Fruit fly (Drosophila melanogaster) whole organism, prepupa: ENCODE data around the gene CG15333.

Source experiments
- Blimp-1 ChIP-seq: fragments of 200-800 bp; sonication (Bioruptor generic); optimal IDR thresholded peaks from 3 replicates; lab custom pipeline; 2017; ENCODE audit warnings: missing biosample characterization, missing genetic modification characterization, mild to moderate bottlenecking, moderate library complexity, missing genetic modification reagents
- CG10631 ChIP-seq: fragments of 200-800 bp; sonication (Bioruptor generic); optimal IDR thresholded peaks from 2 replicates; lab custom pipeline; 2016; ENCODE audit warnings: missing biosample characterization, missing genetic modification characterization
- CG10669 ChIP-seq: fragments of 200-800 bp; sonication (Bioruptor generic); optimal IDR thresholded peaks from 3 replicates; lab custom pipeline; 2018; ENCODE audit warnings: missing biosample characterization, mild to moderate bottlenecking, missing genetic modification characterization, moderate library complexity
- CG11294 ChIP-seq: fragments of 200-800 bp; sonication (Bioruptor generic); IDR thresholded peaks from 2 replicates; pipeline ENCODE4 v1.3.6; 2022; ENCODE audit warnings: missing biosample characterization, missing genetic modification characterization
- CG11762 ChIP-seq: fragments of 200-800 bp; sonication (Bioruptor generic); optimal IDR thresholded peaks from 3 replicates; lab custom pipeline; 2016; ENCODE audit warnings: missing biosample characterization, missing genetic modification characterization; ENCODE audit not compliant: insufficient read depth
- CG11902 ChIP-seq: fragments of 200-800 bp; sonication (Bioruptor generic); optimal IDR thresholded peaks from 3 replicates; lab custom pipeline; 2016; ENCODE audit warnings: missing biosample characterization, missing genetic modification characterization
- CG15336 ChIP-seq: fragments of 200-800 bp; sonication (Bioruptor generic); IDR thresholded peaks from 2 replicates; pipeline ENCODE4 v1.3.6; 2022; ENCODE audit warnings: missing biosample characterization, missing genetic modification characterization
- CG1621 ChIP-seq: fragments of 200-800 bp; sonication (Bioruptor generic); optimal IDR thresholded peaks from 3 replicates; lab custom pipeline; 2018; ENCODE audit warnings: missing biosample characterization, mild to moderate bottlenecking, missing genetic modification characterization
- CG16779 ChIP-seq: fragments of 200-800 bp; sonication (Bioruptor generic); optimal IDR thresholded peaks from 3 replicates; lab custom pipeline; 2017; ENCODE audit warnings: missing biosample characterization, mild to moderate bottlenecking, missing genetic modification characterization
- CG3032 ChIP-seq: fragments of 200-800 bp; optimal IDR thresholded peaks from 2 replicates; lab custom pipeline; 2019; ENCODE audit warnings: missing biosample characterization, mild to moderate bottlenecking, missing genetic modification characterization, moderate library complexity
- CG31627 ChIP-seq: fragments of 200-800 bp; sonication (Bioruptor generic); optimal IDR thresholded peaks from 3 replicates; lab custom pipeline; 2016; ENCODE audit warnings: missing biosample characterization, missing genetic modification characterization
- CG32006 ChIP-seq: fragments of 200-800 bp; sonication (Bioruptor generic); optimal IDR thresholded peaks from 3 replicates; lab custom pipeline; 2017; ENCODE audit warnings: missing biosample characterization, mild to moderate bottlenecking, missing genetic modification characterization
- CG4318 ChIP-seq: fragments of 200-800 bp; sonication (Bioruptor generic); optimal IDR thresholded peaks from 3 replicates; lab custom pipeline; 2017; ENCODE audit warnings: missing biosample characterization, mild to moderate bottlenecking, missing genetic modification characterization
- CG6163 ChIP-seq: fragments of 200-800 bp; sonication (Bioruptor generic); IDR thresholded peaks from 3 replicates; pipeline ENCODE4 v1.3.6; 2022; ENCODE audit warnings: missing biosample characterization, missing genetic modification characterization
- CG6276 ChIP-seq: fragments of 200-800 bp; sonication (Bioruptor generic); optimal IDR thresholded peaks from 2 replicates; lab custom pipeline; 2017; ENCODE audit warnings: missing biosample characterization, mild to moderate bottlenecking, missing genetic modification characterization
- CG6808 ChIP-seq: fragments of 200-800 bp; sonication (Bioruptor generic); optimal IDR thresholded peaks from 3 replicates; lab custom pipeline; 2017; ENCODE audit warnings: missing biosample characterization, missing genetic modification characterization, mild to moderate bottlenecking, moderate library complexity, missing genetic modification reagents
- CG7368 ChIP-seq: fragments of 200-800 bp; sonication (Bioruptor generic); optimal IDR thresholded peaks from 3 replicates; lab custom pipeline; 2016; ENCODE audit warnings: missing biosample characterization, missing genetic modification characterization
- CG8119 ChIP-seq: fragments of 200-800 bp; sonication (Bioruptor generic); IDR thresholded peaks from 3 replicates; pipeline ENCODE4 v1.3.6; 2022; ENCODE audit warnings: missing biosample characterization, missing genetic modification characterization
- CG8319 ChIP-seq: fragments of 200-800 bp; sonication (Bioruptor generic); optimal IDR thresholded peaks from 3 replicates; lab custom pipeline; 2016; ENCODE audit warnings: missing biosample characterization, missing genetic modification characterization
- CG8632 ChIP-seq: fragments of 200-800 bp; sonication (Bioruptor generic); optimal IDR thresholded peaks from 3 replicates; lab custom pipeline; 2016; ENCODE audit warnings: missing biosample characterization, missing genetic modification characterization
- CG9139 ChIP-seq: fragments of 200-800 bp; sonication (Bioruptor generic); optimal IDR thresholded peaks from 3 replicates; lab custom pipeline; 2017; ENCODE audit warnings: missing biosample characterization, mild to moderate bottlenecking, missing genetic modification characterization
- Eip78C ChIP-seq: fragments of 200-800 bp; sonication (Bioruptor generic); peaks from one replicate; lab custom pipeline; 2016; ENCODE audit warnings: missing biosample characterization, missing genetic modification characterization
- Eip93F ChIP-seq: fragments of 200-800 bp; sonication (Bioruptor generic); optimal IDR thresholded peaks from 2 replicates; lab custom pipeline; 2016; ENCODE audit warnings: missing biosample characterization, mild to moderate bottlenecking, missing genetic modification characterization
- Ets21C ChIP-seq: fragments of 200-800 bp; sonication (Bioruptor generic); optimal IDR thresholded peaks from 3 replicates; lab custom pipeline; 2016; ENCODE audit warnings: missing biosample characterization, missing genetic modification characterization
- Ets96B ChIP-seq: fragments of 200-800 bp; optimal IDR thresholded peaks from 2 replicates; lab custom pipeline; 2019; ENCODE audit warnings: missing biosample characterization, mild to moderate bottlenecking, missing genetic modification characterization, moderate library complexity
- Gug ChIP-seq: fragments of 200-800 bp; sonication (Bioruptor generic); IDR thresholded peaks from 2 replicates; pipeline ENCODE4 v1.3.6; 2022; ENCODE audit warnings: missing biosample characterization, missing genetic modification characterization
- Hr39 ChIP-seq: fragments of 200-800 bp; sonication (Bioruptor generic); optimal IDR thresholded peaks from 2 replicates; lab custom pipeline; 2016; ENCODE audit warnings: missing biosample characterization, missing genetic modification characterization
- Lpt ChIP-seq: fragments of 200-800 bp; sonication (Bioruptor generic); optimal IDR thresholded peaks from 3 replicates; lab custom pipeline; 2016; ENCODE audit warnings: missing biosample characterization, missing genetic modification characterization
- Smox ChIP-seq: fragments of 200-800 bp; sonication (Bioruptor generic); optimal IDR thresholded peaks from 3 replicates; lab custom pipeline; 2016; ENCODE audit warnings: missing biosample characterization, missing genetic modification characterization
- Sox102F ChIP-seq: fragments of 200-800 bp; sonication (Bioruptor generic); optimal IDR thresholded peaks from 2 replicates; lab custom pipeline; 2016; ENCODE audit warnings: missing biosample characterization, mild to moderate bottlenecking, missing genetic modification characterization
- Sox14 ChIP-seq: fragments of 200-800 bp; sonication (Bioruptor generic); optimal IDR thresholded peaks from 3 replicates; lab custom pipeline; 2016; ENCODE audit warnings: missing biosample characterization, missing genetic modification characterization
- achi ChIP-seq: fragments of 200-800 bp; sonication (Bioruptor generic); optimal IDR thresholded peaks from 3 replicates; lab custom pipeline; 2016; ENCODE audit warnings: missing biosample characterization, missing genetic modification characterization
- acj6 ChIP-seq: fragments of 200-800 bp; sonication (Bioruptor generic); optimal IDR thresholded peaks from 3 replicates; lab custom pipeline; 2016; ENCODE audit warnings: missing biosample characterization, missing genetic modification characterization
- dac ChIP-seq: fragments of 200-800 bp; sonication (Bioruptor generic); optimal IDR thresholded peaks from 2 replicates; lab custom pipeline; 2017; ENCODE audit warnings: missing biosample characterization, mild to moderate bottlenecking, missing genetic modification characterization
- dsx ChIP-seq: fragments of 200-800 bp; optimal IDR thresholded peaks from 3 replicates; lab custom pipeline; 2019; ENCODE audit warnings: missing biosample characterization, mild to moderate bottlenecking, missing genetic modification characterization, moderate library complexity; ENCODE audit not compliant: poor library complexity, severe bottlenecking
- esn ChIP-seq: fragments of 200-800 bp; sonication (Bioruptor generic); optimal IDR thresholded peaks from 2 replicates; lab custom pipeline; 2016; ENCODE audit warnings: missing biosample characterization, mild to moderate bottlenecking, missing genetic modification characterization, moderate library complexity
- fd59A ChIP-seq: fragments of 200-800 bp; sonication (Bioruptor generic); optimal IDR thresholded peaks from 2 replicates; lab custom pipeline; 2017; ENCODE audit warnings: missing biosample characterization, mild to moderate bottlenecking, missing genetic modification characterization, missing genetic modification reagents
- fd85E ChIP-seq: fragments of 200-800 bp; sonication (Bioruptor generic); optimal IDR thresholded peaks from 3 replicates; lab custom pipeline; 2016; ENCODE audit warnings: missing biosample characterization, missing genetic modification characterization
- fkh ChIP-seq: fragments of 200-800 bp; sonication (Bioruptor generic); optimal IDR thresholded peaks from 3 replicates; lab custom pipeline; 2017; ENCODE audit warnings: missing biosample characterization, mild to moderate bottlenecking, missing genetic modification characterization, moderate library complexity
- net ChIP-seq: fragments of 200-800 bp; sonication (Bioruptor generic); optimal IDR thresholded peaks from 3 replicates; lab custom pipeline; 2016; ENCODE audit warnings: missing biosample characterization, missing genetic modification characterization
- pdm3 ChIP-seq: fragments of 200-800 bp; sonication (Bioruptor generic); optimal IDR thresholded peaks from 3 replicates; lab custom pipeline; 2016; ENCODE audit warnings: missing biosample characterization, missing genetic modification characterization
- salr ChIP-seq, 2 experiments: fragments of 200-800 bp; sonication (Bioruptor generic); optimal IDR thresholded peaks; 3 replicates each; lab custom pipeline; 2016 to 2018; ENCODE audit warnings: missing biosample characterization in 2 of 2, missing genetic modification characterization in 2 of 2, mild to moderate bottlenecking in 1 of 2
- spab ChIP-seq: fragments of 200-800 bp; sonication (Bioruptor generic); optimal IDR thresholded peaks from 2 replicates; lab custom pipeline; 2017; ENCODE audit warnings: missing biosample characterization, mild to moderate bottlenecking, missing genetic modification characterization, missing genetic modification reagents
- ss ChIP-seq, 2 experiments: fragments of 200-800 bp; sonication (Bioruptor generic); optimal IDR thresholded peaks; 2 replicates in 1 of 2; 3 replicates in 1 of 2; lab custom pipeline; 2017 to 2018; ENCODE audit warnings: mild to moderate bottlenecking in 2 of 2, missing biosample characterization in 2 of 2, missing genetic modification characterization in 2 of 2, moderate library complexity in 1 of 2
- svp ChIP-seq: fragments of 200-800 bp; sonication (Bioruptor generic); peaks from one replicate; lab custom pipeline; 2016; ENCODE audit warnings: missing biosample characterization, missing genetic modification characterization
- vri ChIP-seq: fragments of 200-800 bp; sonication (Bioruptor generic); optimal IDR thresholded peaks from 3 replicates; lab custom pipeline; 2016; ENCODE audit warnings: missing biosample characterization, mild to moderate bottlenecking, missing genetic modification characterization

CG15333 gene

dm6 chrX:7986551-7986950, 34.6 kb downstream of the CG15333 start:
- peak; percentile 5 for TF ChIP-seq Smox
- peak; percentile 18 for TF ChIP-seq Eip78C (GFP tag; lab: Kevin White, UChicago)
- peak; percentile 13 for TF ChIP-seq esn (GFP tag; lab: Kevin White, UChicago)
- no peak for TF ChIP-seq Ets21C (GFP tag; lab: Kevin White, UChicago)
- no peak for TF ChIP-seq acj6 (GFP tag; lab: Kevin White, UChicago)
- no peak for TF ChIP-seq CG8632 (GFP tag; lab: Kevin White, UChicago)
- TF ChIP-seq CG32006 = no peak
- no peak for TF ChIP-seq CG6163
- TF ChIP-seq CG6808 (GFP tag; lab: Kevin White, UChicago) = peak; percentile 25
- no peak for TF ChIP-seq salr (GFP tag; optimal IDR thresholded peaks at IDR 0.05; lab: Kevin White, UChicago)
- no peak for TF ChIP-seq Blimp-1 (GFP tag; lab: Kevin White, UChicago)
- no peak for TF ChIP-seq Sox14 (GFP tag; lab: Kevin White, UChicago)
- TF ChIP-seq Ets96B = no peak
- TF ChIP-seq CG7368 (GFP tag; lab: Kevin White, UChicago) = no peak
- TF ChIP-seq CG31627 (GFP tag; lab: Kevin White, UChicago) = no peak
- TF ChIP-seq pdm3 (GFP tag; lab: Kevin White, UChicago) = no peak
- TF ChIP-seq CG16779 (tag; lab: Kevin White, UChicago) = no peak
- no peak for TF ChIP-seq fd59A
- no peak for TF ChIP-seq CG11294

DNA sequence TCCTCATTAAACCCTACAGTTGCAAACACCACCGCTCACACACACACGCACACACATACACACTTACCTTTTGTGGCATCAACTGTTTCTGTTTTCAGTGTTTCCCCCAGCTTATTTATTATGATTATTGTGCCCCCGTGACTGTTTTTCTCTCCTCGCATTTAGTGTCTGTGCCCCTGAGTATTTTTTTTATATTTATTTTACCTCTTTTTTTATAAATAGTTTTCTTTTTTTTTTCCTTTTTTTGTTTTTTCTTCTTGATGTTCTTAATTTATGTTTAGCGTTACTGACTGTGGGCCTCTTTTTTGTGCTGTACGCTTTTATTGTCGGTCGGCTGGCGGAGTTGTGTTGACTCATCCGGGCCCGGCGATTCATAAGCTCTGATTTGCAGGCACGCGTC, 40.4 kb downstream of the CG15333 start:
- peak; percentile 51 for TF ChIP-seq CG3032
- TF ChIP-seq CG10669 (GFP tag; lab: Kevin White, UChicago) = peak; percentile 33
- peak; percentile 77 for TF ChIP-seq CG9139 (GFP tag; lab: Kevin White, UChicago)
- peak; percentile 57 for TF ChIP-seq CG8119 (GFP tag; lab: Robert Waterston, UW)
- no peak for TF ChIP-seq acj6 (GFP tag; lab: Kevin White, UChicago)
- TF ChIP-seq CG15336 (GFP tag; lab: Robert Waterston, UW) = peak; percentile 21; the same call in 1 of the 2 replicates
- no peak for TF ChIP-seq CG1621 (tag; lab: Kevin White, UChicago)
- TF ChIP-seq CG16779 (tag; lab: Kevin White, UChicago) = no peak
- TF ChIP-seq Ets96B = peak; percentile 48
- TF ChIP-seq dsx (GFP tag; lab: Kevin White, UChicago) = peak; percentile 58
- peak; percentile 43 for TF ChIP-seq spab (GFP tag; lab: Kevin White, UChicago)
- 0 out of 3 replicates have a peak, but pooled peaks have one; percentile 42 for TF ChIP-seq CG6163
- TF ChIP-seq CG11294 = no peak
- peak; percentile 71 for TF ChIP-seq CG6808 (GFP tag; lab: Kevin White, UChicago)
- no peak for TF ChIP-seq dac
- TF ChIP-seq Smox = no peak
- TF ChIP-seq Ets21C (GFP tag; lab: Kevin White, UChicago) = no peak
- no peak for TF ChIP-seq Lpt
- TF ChIP-seq achi = peak; percentile 3
- no peak for TF ChIP-seq fd85E
- peak; percentile 87 for TF ChIP-seq ss (GFP tag; optimal IDR thresholded peaks at IDR 0.05; lab: Kevin White, UChicago)
- no peak for TF ChIP-seq esn (GFP tag; lab: Kevin White, UChicago)
- TF ChIP-seq, all 60 proteins: peak for 12

DNA sequence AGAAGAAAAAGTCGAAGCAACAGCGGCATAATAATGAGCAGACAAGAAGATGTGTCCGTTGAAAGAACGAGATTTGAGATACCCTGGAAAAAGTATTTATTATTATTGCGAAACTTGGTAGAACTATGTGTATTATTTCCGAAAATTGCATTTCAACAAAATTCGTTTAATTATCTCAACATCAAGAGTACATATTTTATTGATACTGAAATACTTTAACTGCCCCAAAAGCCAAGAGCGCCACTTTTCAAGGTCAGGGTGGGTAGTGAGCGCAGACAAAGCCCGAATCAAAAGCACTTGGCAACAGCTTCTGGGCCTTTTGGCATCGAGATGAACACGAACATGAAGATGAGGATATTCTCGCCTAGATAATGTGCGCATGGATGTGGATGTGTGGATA, 41.9 kb downstream of the CG15333 start:
- TF ChIP-seq Smox (no peak), Eip78C (GFP tag; lab: Kevin White, UChicago) (peak; percentile 62), CG10631 (GFP tag; lab: Kevin White, UChicago) (peak; percentile 27), Sox102F (GFP tag; lab: Kevin White, UChicago) (no peak), ss (GFP tag; optimal IDR thresholded peaks at IDR 0.05; lab: Kevin White, UChicago) (peak; percentile 5 to 45), fkh (GFP tag; lab: Kevin White, UChicago) (no peak), CG8319 (no peak), Hr39 (no peak), spab (GFP tag; lab: Kevin White, UChicago) (peak; percentile 46), svp (GFP tag; lab: Kevin White, UChicago) (no peak), esn (GFP tag; lab: Kevin White, UChicago) (peak; percentile 0), Gug (no peak), Sox14 (GFP tag; lab: Kevin White, UChicago) (peak; percentile 49), CG11762 (GFP tag; lab: Kevin White, UChicago) (no peak), CG8632 (GFP tag; lab: Kevin White, UChicago) (no peak), Eip93F (GFP tag; lab: Kevin White, UChicago) (no peak), fd59A (peak; percentile 3), CG9139 (GFP tag; lab: Kevin White, UChicago) (no peak), CG32006 (peak; percentile 25), dsx (GFP tag; lab: Kevin White, UChicago) (peak; percentile 29), CG6276 (GFP tag; lab: Kevin White, UChicago) (no peak), CG11902 (GFP tag; lab: Kevin White, UChicago) (no peak), Lpt (peak; percentile 18), net (GFP tag; lab: Kevin White, UChicago) (peak; percentile 2), vri (GFP tag; lab: Kevin White, UChicago) (no peak), pdm3 (GFP tag; lab: Kevin White, UChicago) (peak; percentile 31), CG4318 (GFP tag; lab: Kevin White, UChicago) (no peak)
